Worm (Caenorhabditis elegans): ENCODE measurements around the gene T24H7.8.

T24H7.8 gene

ce11 chrII:6202910-6203309, 38.9 kb upstream of the T24H7.8 start, which contains the start of gene C30B5.17:
Gene C30B5.17, minus strand, starts transcription at chrII:6203010.
- no peak for TF ChIP-seq C06A6.2 (GFP tag; conservative IDR thresholded peaks at IDR 0.05)
- no peak for TF ChIP-seq rpc-1 (optimal IDR thresholded peaks at IDR 0.05)
- TF ChIP-seq rpc-1 (tag; optimal IDR thresholded peaks at IDR 0.05) = no peak
- no peak for TF ChIP-seq repo-1 (tag; optimal IDR thresholded peaks at IDR 0.05)
- no peak for TF ChIP-seq dox-1 (GFP tag; IDR thresholded peaks at IDR 0.05)
- no peak for TF ChIP-seq snpc-1.1 (tag; optimal IDR thresholded peaks at IDR 0.05; ENCODE audit: insufficient read depth)
- TF ChIP-seq lsy-27 (tag; optimal IDR thresholded peaks at IDR 0.05; ENCODE audit: borderline replicate concordance, insufficient read depth) = no peak
- no peak for TF ChIP-seq C17E4.6 (GFP tag; IDR thresholded peaks at IDR 0.05)
- TF ChIP-seq let-526 (GFP tag; IDR thresholded peaks at IDR 0.05) = no peak
- TF ChIP-seq cebp-1 (GFP tag; IDR thresholded peaks at IDR 0.05) = no peak
- TF ChIP-seq cebp-1 (tag; optimal IDR thresholded peaks at IDR 0.05) = no peak
- TF ChIP-seq ekl-4 (GFP tag; IDR thresholded peaks at IDR 0.05) = no peak

- TF ChIP-seq lag-1 (GFP tag; IDR thresholded peaks at IDR 0.05) (no peak), tlf-1 (GFP tag; optimal IDR thresholded peaks at IDR 0.05) (no peak), F37B4.10 (GFP tag; IDR thresholded peaks at IDR 0.05) (no peak), B0336.3 (GFP tag; IDR thresholded peaks at IDR 0.05) (no peak), let-526 (GFP tag; IDR thresholded peaks at IDR 0.05) (no peak), ztf-28 (GFP tag; IDR thresholded peaks at IDR 0.05) (no peak), lsl-1 (GFP tag; optimal IDR thresholded peaks at IDR 0.05) (no peak), hmg-1.2 (GFP tag; IDR thresholded peaks at IDR 0.05) (no peak), fkh-3 (tag; optimal IDR thresholded peaks at IDR 0.05) (no peak), hmg-20 (GFP tag; IDR thresholded peaks at IDR 0.05) (no peak), C06A6.2 (GFP tag; conservative IDR thresholded peaks at IDR 0.05) (no peak), rcor-1 (GFP tag; IDR thresholded peaks at IDR 0.05) (no peak), F10E7.11 (tag; optimal IDR thresholded peaks at IDR 0.05) (no peak), ceh-58 (GFP tag; IDR thresholded peaks at IDR 0.05) (no peak), mcd-1 (GFP tag; IDR thresholded peaks at IDR 0.05) (no peak)
These were observed 34.6 kb upstream of the T24H7.8 start for ce11 chrII:6207252-6207651.

- TF ChIP-seq Y56A3A.18 (GFP tag; IDR thresholded peaks at IDR 0.05) = no peak
- no peak for TF ChIP-seq F57A8.1 (GFP tag; optimal IDR thresholded peaks at IDR 0.05)
- no peak for TF ChIP-seq ekl-4 (GFP tag; IDR thresholded peaks at IDR 0.05)
- TF ChIP-seq pbrm-1 (GFP tag; IDR thresholded peaks at IDR 0.05) = no peak
- no peak for TF ChIP-seq Y79H2A.3 (GFP tag; conservative IDR thresholded peaks at IDR 0.05)
- no peak for TF ChIP-seq hrde-1 (tag; optimal IDR thresholded peaks at IDR 0.05; ENCODE audit: borderline replicate concordance)
- TF ChIP-seq F37B4.10 (GFP tag; IDR thresholded peaks at IDR 0.05) = no peak
- no peak for TF ChIP-seq hmg-20 (GFP tag; IDR thresholded peaks at IDR 0.05)
- TF ChIP-seq K12H6.12 (tag; optimal IDR thresholded peaks at IDR 0.05) = no peak
These were observed 33.7 kb upstream of the T24H7.8 start, which contains the start of gene daf-37 for ce11 chrII:6208116-6208515. Gene daf-37, minus strand, starts transcription at chrII:6208216.

- no peak for TF ChIP-seq zim-3 (tag; optimal IDR thresholded peaks at IDR 0.05)
- no peak for TF ChIP-seq lag-1 (GFP tag; IDR thresholded peaks at IDR 0.05)
- no peak for TF ChIP-seq nfyb-1 (GFP tag; IDR thresholded peaks at IDR 0.05)
- TF ChIP-seq unc-130 (GFP tag; optimal IDR thresholded peaks at IDR 0.05) = no peak
- no peak for TF ChIP-seq Y95B8A.8 (GFP tag; IDR thresholded peaks at IDR 0.05)
- TF ChIP-seq ccch-3 (GFP tag; optimal IDR thresholded peaks at IDR 0.05) = no peak
- TF ChIP-seq bed-2 (GFP tag; IDR thresholded peaks at IDR 0.05) = no peak
- no peak for TF ChIP-seq nfya-1 (tag; optimal IDR thresholded peaks at IDR 0.05; ENCODE audit: borderline replicate concordance, insufficient read depth)
- TF ChIP-seq F10E7.11 (tag; optimal IDR thresholded peaks at IDR 0.05) = no peak
- TF ChIP-seq snpc-1.1 (tag; optimal IDR thresholded peaks at IDR 0.05; ENCODE audit: insufficient read depth) = no peak
- TF ChIP-seq ztf-26 (tag; optimal IDR thresholded peaks at IDR 0.05) = no peak
- TF ChIP-seq F39B2.1 (GFP tag; IDR thresholded peaks at IDR 0.05) = no peak
- no peak for TF ChIP-seq K12H6.12 (tag; optimal IDR thresholded peaks at IDR 0.05)
- TF ChIP-seq F57A8.1 (GFP tag; optimal IDR thresholded peaks at IDR 0.05) = no peak
- no peak for TF ChIP-seq nhr-80 (tag; optimal IDR thresholded peaks at IDR 0.05)
- no peak for TF ChIP-seq ztf-18 (tag; optimal IDR thresholded peaks at IDR 0.05)
- no peak for TF ChIP-seq repo-1 (tag; optimal IDR thresholded peaks at IDR 0.05)
- TF ChIP-seq snpc-4 (GFP tag; optimal IDR thresholded peaks at IDR 0.05) = no peak
- TF ChIP-seq snpc-4 (tag; optimal IDR thresholded peaks at IDR 0.05) = no peak
- no peak for TF ChIP-seq ZK185.1 (tag; optimal IDR thresholded peaks at IDR 0.05; ENCODE audit: poor library complexity, severe bottlenecking)
These were observed 22.5 kb upstream of the T24H7.8 start, which contains the start of gene mks-2 for ce11 chrII:6219346-6219745. Gene mks-2, minus strand, starts transcription at chrII:6219446.
